Worm (Caenorhabditis elegans) whole organism, L4 larva: ENCODE data around the gene W02D7.11.

ENCODE experiments used
- F10B5.3 ChIP-seq: sonication (generic microtip); optimal IDR thresholded peaks from 2 replicates; lab custom pipeline; 2016; ENCODE audit warnings: mild to moderate bottlenecking, missing genetic modification characterization, missing compliant biosample characterization
- F37D6.2 ChIP-seq: sonication (generic microtip); optimal IDR thresholded peaks from 2 replicates; lab custom pipeline; 2016; ENCODE audit warnings: mild to moderate bottlenecking, missing genetic modification characterization, missing compliant biosample characterization
- R02D3.7 ChIP-seq: fragments of 150-350 bp; sonication (generic microtip); optimal IDR thresholded peaks from 3 replicates; lab custom pipeline; 2014; ENCODE audit warnings: missing biosample characterization, missing genetic modification characterization
- T26A8.4 ChIP-seq: fragments of 200-800 bp; sonication (Bioruptor generic); IDR thresholded peaks from 2 replicates; pipeline ENCODE4 v1.3.6; 2022; ENCODE audit warnings: missing genetic modification characterization, missing compliant biosample characterization
- Y48G9A.11 ChIP-seq: fragments of 200-800 bp; sonication (Bioruptor generic); IDR thresholded peaks from 2 replicates; pipeline ENCODE4 v1.3.6; 2022; ENCODE audit warnings: missing genetic modification reagents, missing genetic modification characterization, missing compliant biosample characterization
- Y75B8A.6 ChIP-seq: fragments of 200-800 bp; sonication (Bioruptor generic); IDR thresholded peaks from 2 replicates; pipeline ENCODE4 v1.3.6; 2022; ENCODE audit warnings: missing genetic modification reagents, missing genetic modification characterization, missing compliant biosample characterization
- aha-1 ChIP-seq: fragments of 150-350 bp; peaks from one replicate; lab custom pipeline; 2014; ENCODE audit warnings: missing biosample characterization, missing genetic modification characterization
- ama-1 ChIP-seq: fragments of 150-350 bp; optimal IDR thresholded peaks from 2 replicates; lab custom pipeline; 2014; ENCODE audit warnings: inconsistent platforms, mixed read lengths
- arid-1 ChIP-seq: fragments of 200-800 bp; sonication (Bioruptor generic); conservative IDR thresholded peaks from 2 replicates; pipeline ENCODE4 v1.3.6; 2022; ENCODE audit warnings: missing genetic modification reagents, missing genetic modification characterization, missing compliant biosample characterization
- attf-4 ChIP-seq: sonication (generic microtip); optimal IDR thresholded peaks from 3 replicates; lab custom pipeline; 2017; ENCODE audit warnings: missing biosample characterization, missing genetic modification characterization
- ceh-20 ChIP-seq: fragments of 200-800 bp; sonication (Bioruptor generic); IDR thresholded peaks from 2 replicates; pipeline ENCODE4 v1.3.6; 2022; ENCODE audit warnings: missing genetic modification reagents, missing genetic modification characterization, missing compliant biosample characterization
- ceh-44 ChIP-seq: fragments of 200-800 bp; sonication (Bioruptor generic); IDR thresholded peaks from 2 replicates; pipeline ENCODE4 v1.3.6; 2022; ENCODE audit warnings: missing genetic modification reagents, missing genetic modification characterization, missing compliant biosample characterization
- ceh-82 ChIP-seq: sonication (generic microtip); optimal IDR thresholded peaks from 2 replicates; lab custom pipeline; 2017; ENCODE audit warnings: missing biosample characterization, missing genetic modification characterization
- daf-16 ChIP-seq, 3 experiments: sonication (generic microtip); optimal IDR thresholded peaks; 2 replicates each; lab custom pipeline; 2016 to 2017; ENCODE audit warnings: missing genetic modification characterization in 3 of 3, missing genetic modification reagents in 3 of 3, mild to moderate bottlenecking in 2 of 3, missing compliant biosample characterization in 2 of 3, missing biosample characterization in 1 of 3, moderate library complexity in 1 of 3
- daf-19 ChIP-seq: fragments of 200-800 bp; sonication (Bioruptor generic); conservative IDR thresholded peaks from 2 replicates; pipeline ENCODE4 v1.3.6; 2022; ENCODE audit warnings: missing genetic modification characterization, missing compliant biosample characterization
- daf-8 ChIP-seq: fragments of 200-800 bp; sonication (Bioruptor generic); IDR thresholded peaks from 2 replicates; pipeline ENCODE4 v1.3.6; 2022; ENCODE audit warnings: missing genetic modification characterization, missing compliant biosample characterization
- dmd-8 ChIP-seq: fragments of 200-800 bp; sonication (Bioruptor generic); IDR thresholded peaks from 2 replicates; pipeline ENCODE4 v1.3.6; 2022; ENCODE audit warnings: missing genetic modification characterization, missing compliant biosample characterization
- duxl-1 ChIP-seq: sonication (generic microtip); optimal IDR thresholded peaks from 2 replicates; lab custom pipeline; 2016; ENCODE audit warnings: mild to moderate bottlenecking, missing genetic modification characterization, moderate library complexity, missing compliant biosample characterization; ENCODE audit not compliant: poor library complexity
- dve-1 ChIP-seq: sonication (generic microtip); optimal IDR thresholded peaks from 2 replicates; lab custom pipeline; 2017; ENCODE audit warnings: antibody characterized with exemption, mild to moderate bottlenecking, missing genetic modification characterization, missing compliant biosample characterization; ENCODE audit not compliant: insufficient read depth
- fkh-10 ChIP-seq: fragments of 150-350 bp; optimal IDR thresholded peaks from 2 replicates; lab custom pipeline; 2014; ENCODE audit warnings: missing biosample characterization, missing genetic modification reagents, missing genetic modification characterization
- gei-8 ChIP-seq: fragments of 200-800 bp; sonication (Bioruptor generic); optimal IDR thresholded peaks from 2 replicates; lab custom pipeline; 2018; ENCODE audit warnings: mild to moderate bottlenecking, missing genetic modification characterization, missing compliant biosample characterization
- hlh-30 ChIP-seq: sonication (generic microtip); optimal IDR thresholded peaks from 2 replicates; lab custom pipeline; 2017; ENCODE audit warnings: antibody characterized with exemption, mild to moderate bottlenecking, missing genetic modification characterization, missing compliant biosample characterization; ENCODE audit not compliant: insufficient read depth
- hmg-1.1 ChIP-seq: fragments of 200-800 bp; sonication (Bioruptor generic); IDR thresholded peaks from 2 replicates; pipeline ENCODE4 v1.3.6; 2022; ENCODE audit warnings: missing genetic modification reagents, missing genetic modification characterization, missing compliant biosample characterization
- lin-1 ChIP-seq: fragments of 200-800 bp; sonication (Bioruptor generic); IDR thresholded peaks from 2 replicates; pipeline ENCODE4 v1.3.6; 2022; ENCODE audit warnings: missing genetic modification reagents, missing genetic modification characterization, missing compliant biosample characterization
- lin-13 ChIP-seq: fragments of 150-350 bp; optimal IDR thresholded peaks from 2 replicates; lab custom pipeline; 2014; ENCODE audit warnings: missing biosample characterization, missing genetic modification reagents, missing genetic modification characterization
- lsy-2 ChIP-seq, 2 experiments: fragments of 150-350 bp in 1 of 2; sonication (generic microtip) in 1 of 2; optimal IDR thresholded peaks; 2 replicates each; lab custom pipeline; 2014 to 2017; ENCODE audit warnings: missing biosample characterization in 2 of 2, missing genetic modification characterization in 2 of 2
- mxl-3 ChIP-seq: fragments of 200-800 bp; sonication (Bioruptor generic); optimal IDR thresholded peaks from 2 replicates; lab custom pipeline; 2018; ENCODE audit warnings: mild to moderate bottlenecking, missing genetic modification characterization, missing compliant biosample characterization
- nhr-11 ChIP-seq: fragments of 150-350 bp; optimal IDR thresholded peaks from 2 replicates; lab custom pipeline; 2014; ENCODE audit warnings: missing biosample characterization, missing genetic modification characterization
- nhr-41 ChIP-seq: fragments of 200-800 bp; sonication (Bioruptor generic); IDR thresholded peaks from 2 replicates; pipeline ENCODE4 v1.3.6; 2022; ENCODE audit warnings: missing genetic modification reagents, missing genetic modification characterization, missing compliant biosample characterization
- nhr-42 ChIP-seq: fragments of 200-800 bp; sonication (Bioruptor generic); IDR thresholded peaks from 2 replicates; pipeline ENCODE4 v1.3.6; 2022; ENCODE audit warnings: missing genetic modification characterization, missing compliant biosample characterization
- nhr-48 ChIP-seq: sonication (generic microtip); optimal IDR thresholded peaks from 2 replicates; lab custom pipeline; 2016; ENCODE audit warnings: mild to moderate bottlenecking, missing genetic modification characterization, missing compliant biosample characterization
- nhr-77 ChIP-seq: fragments of 150-350 bp; optimal IDR thresholded peaks from 2 replicates; lab custom pipeline; 2014; ENCODE audit warnings: missing biosample characterization, missing genetic modification characterization
- rbr-2 ChIP-seq: sonication (generic microtip); optimal IDR thresholded peaks from 2 replicates; lab custom pipeline; 2016; ENCODE audit warnings: missing genotype, missing genetic modification characterization, missing compliant biosample characterization
- saeg-2 ChIP-seq: fragments of 200-800 bp; sonication (Bioruptor generic); IDR thresholded peaks from 2 replicates; pipeline ENCODE4 v1.3.6; 2022; ENCODE audit warnings: missing genetic modification reagents, missing genetic modification characterization, missing compliant biosample characterization
- snpc-1.2 ChIP-seq: fragments of 200-800 bp; sonication (Bioruptor generic); IDR thresholded peaks from 2 replicates; pipeline ENCODE4 v1.3.6; 2022; ENCODE audit warnings: missing genetic modification reagents, missing genetic modification characterization, missing compliant biosample characterization
- snpc-4 ChIP-seq: fragments of 150-350 bp; optimal IDR thresholded peaks from 2 replicates; lab custom pipeline; 2014; ENCODE audit warnings: missing biosample characterization, missing genetic modification characterization
- unc-130 ChIP-seq: sonication (generic microtip); optimal IDR thresholded peaks from 2 replicates; lab custom pipeline; 2016; ENCODE audit warnings: missing genetic modification reagents, missing genetic modification characterization, missing compliant biosample characterization
- unc-62 ChIP-seq, 3 experiments: fragments of 150-350 bp in 1 of 3; sonication (generic microtip); optimal IDR thresholded peaks in 2 of 3; peaks in 1 of 3; 1 replicate in 1 of 3; 2 replicates in 2 of 3; lab custom pipeline; 2014 to 2017; ENCODE audit warnings: missing biosample characterization in 3 of 3, missing genetic modification characterization in 3 of 3, missing genetic modification reagents in 3 of 3, missing genotype in 1 of 3
- vab-7 ChIP-seq: fragments of 200-800 bp; sonication (Bioruptor generic); IDR thresholded peaks from 2 replicates; pipeline ENCODE4 v1.3.6; 2022; ENCODE audit warnings: missing genetic modification reagents, missing genetic modification characterization, missing compliant biosample characterization
- zag-1 ChIP-seq: fragments of 150-350 bp; optimal IDR thresholded peaks from 2 replicates; lab custom pipeline; 2014; ENCODE audit warnings: missing biosample characterization, missing genetic modification characterization
- zfp-3 ChIP-seq: fragments of 200-800 bp; sonication (Bioruptor generic); conservative IDR thresholded peaks from 2 replicates; pipeline ENCODE4 v1.3.6; 2022; ENCODE audit warnings: missing genetic modification reagents, missing genetic modification characterization, missing compliant biosample characterization
- zip-11 ChIP-seq: fragments of 200-800 bp; sonication (Bioruptor generic); IDR thresholded peaks from 2 replicates; pipeline ENCODE4 v1.3.6; 2022; ENCODE audit warnings: missing genetic modification characterization, missing compliant biosample characterization

W02D7.11 gene

DNA sequence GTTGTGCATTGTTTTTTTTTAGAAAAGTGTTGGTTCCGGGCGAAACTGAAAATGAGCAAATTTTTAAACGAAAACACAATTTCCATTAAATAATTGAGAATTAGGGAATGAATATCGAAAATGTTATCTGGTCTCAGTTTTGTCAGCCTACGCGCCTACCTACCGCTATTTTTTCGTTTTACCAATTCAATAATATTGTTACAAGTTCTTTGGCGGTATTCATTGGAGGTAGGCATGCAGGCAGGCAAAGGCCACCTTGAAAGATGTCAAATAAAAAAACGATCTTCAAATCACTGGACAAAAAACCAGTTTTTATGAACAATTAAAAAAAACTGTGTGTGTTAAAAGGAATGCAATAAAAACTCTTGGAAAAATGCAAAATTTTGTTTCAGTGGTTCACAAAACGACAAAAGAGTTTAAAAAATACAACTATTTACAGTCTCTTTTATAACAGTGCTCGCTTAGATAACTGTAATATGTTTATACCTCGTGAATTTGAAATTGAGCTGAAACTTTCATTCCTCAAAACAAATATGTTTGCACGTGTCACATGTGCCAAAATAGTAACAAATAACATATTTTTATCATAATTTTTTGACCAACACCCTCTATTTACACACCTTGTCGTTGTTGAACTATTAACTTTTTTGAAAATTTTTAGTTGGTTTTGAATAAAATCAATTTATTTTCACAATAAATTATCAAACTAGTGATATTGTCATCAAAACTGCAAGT lies at the start of gene W02D7.11:
W02D7.11 (minus strand) TSS at position 51 of the 735 bp plus-strand sequence.
- no peak for TF ChIP-seq Y75B8A.6
- no peak for TF ChIP-seq attf-4
- no peak for TF ChIP-seq ceh-44
- no peak for TF ChIP-seq daf-16 (GFP tag; optimal IDR thresholded peaks at IDR 0.05; lab: Kevin White, UChicago)
- peak; percentile 66 for TF ChIP-seq daf-16 (tag; optimal IDR thresholded peaks at IDR 0.05; lab: Kevin White, UChicago)
- TF ChIP-seq daf-8, result no peak
- TF ChIP-seq nhr-11 (tag; lab: Kevin White, UChicago), result no peak
- no peak for TF ChIP-seq saeg-2 (GFP tag; lab: Robert Waterston, UW)
- peak; percentile 5 for TF ChIP-seq dve-1 (tag; lab: Kevin White, UChicago)

DNA sequence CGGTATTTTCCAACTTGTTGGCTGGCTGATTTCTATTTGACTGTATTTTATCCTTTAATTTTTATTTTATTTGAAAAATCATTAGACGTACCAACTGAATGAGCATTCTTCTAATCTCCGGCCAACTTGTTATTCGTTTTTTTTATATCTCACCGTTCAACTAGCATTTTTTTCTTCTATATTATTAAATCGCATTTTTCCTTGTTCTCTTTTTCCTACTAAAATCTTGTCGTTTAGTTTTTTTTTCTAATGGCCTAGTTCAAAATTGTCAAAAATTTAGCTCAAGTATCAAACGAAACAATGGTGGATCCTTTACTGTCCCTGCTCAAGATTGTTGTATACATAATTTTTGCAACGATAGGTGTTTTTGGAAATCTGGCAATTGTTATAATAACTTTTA lies 47.1 kb upstream of the W02D7.11 start, which contains the start of gene srsx-22:
srsx-22 (plus strand) TSS at position 301 of the 400 bp plus-strand sequence.
- TF ChIP-seq R02D3.7 (tag; lab: Kevin White, UChicago), result no peak

DNA sequence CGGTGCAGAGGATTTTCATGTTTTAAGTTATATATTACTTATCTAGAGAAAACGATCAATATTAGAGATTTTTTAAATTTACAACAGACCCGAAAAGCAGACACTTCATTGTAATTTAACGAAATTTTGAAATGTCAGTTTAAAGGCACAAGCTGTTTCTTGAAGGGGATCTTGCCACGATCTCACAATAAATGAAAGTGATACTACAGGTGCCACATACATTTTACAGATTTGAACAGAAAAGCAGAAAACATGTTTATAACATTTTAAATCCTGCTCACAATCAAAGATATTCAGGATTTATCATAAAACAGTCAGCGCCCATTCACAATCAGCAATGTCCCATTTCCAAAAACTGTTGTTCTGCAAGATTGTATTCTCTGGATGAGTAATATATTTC lies 45.6 kb upstream of the W02D7.11 start:
- TF ChIP-seq aha-1 (tag; lab: Kevin White, UChicago) (peak; percentile 94), F10B5.3 (tag; lab: Kevin White, UChicago) (no peak)

DNA sequence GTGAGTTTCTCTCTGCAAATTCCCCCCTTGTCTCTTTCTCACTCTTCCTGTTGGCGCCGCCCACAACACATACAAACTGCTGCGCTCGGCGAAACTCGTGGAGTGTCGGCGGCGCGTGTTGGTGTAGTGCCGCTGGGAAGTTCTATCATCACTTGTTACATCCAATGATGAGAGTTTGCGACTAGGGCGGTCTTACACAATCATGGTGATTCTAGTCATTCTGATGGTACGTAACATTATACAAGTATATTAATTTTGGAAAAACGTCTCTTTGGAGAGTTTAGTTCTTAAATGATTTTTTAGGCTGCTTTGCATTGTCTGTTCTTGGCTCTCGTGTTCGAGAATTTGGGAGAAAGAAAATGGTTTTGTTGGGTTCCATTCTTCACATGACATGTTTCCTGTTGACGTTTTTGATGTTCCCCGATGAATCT lies 44.7 kb upstream of the W02D7.11 start:
- TF ChIP-seq lin-13 (GFP tag; lab: Kevin White, UChicago), result peak; percentile 78
- TF ChIP-seq hlh-30 (tag; lab: Kevin White, UChicago), result peak; percentile 74
- TF ChIP-seq unc-130 (GFP tag; lab: Kevin White, UChicago), result peak; percentile 80
- peak; percentile 57 to 75 for TF ChIP-seq lsy-2 (tag; optimal IDR thresholded peaks at IDR 0.05; lab: Kevin White, UChicago)
- peak; percentile 79 for TF ChIP-seq mxl-3
- no peak for TF ChIP-seq ceh-44
- TF ChIP-seq rbr-2 (tag; lab: Kevin White, UChicago), result peak; percentile 80
- peak; percentile 87 for TF ChIP-seq hmg-1.1 (GFP tag; lab: Robert Waterston, UW)
- peak; percentile 89 for TF ChIP-seq nhr-48
- TF ChIP-seq F37D6.2 (tag; lab: Kevin White, UChicago), result peak; percentile 6
- peak; percentile 62 for TF ChIP-seq dmd-8 (GFP tag; lab: Robert Waterston, UW)
- TF ChIP-seq zip-11 (GFP tag; lab: Robert Waterston, UW), result no peak
- 0 out of 2 replicates have a peak, but pooled peaks have one; percentile 47 for TF ChIP-seq nhr-41 (GFP tag; lab: Robert Waterston, UW)
- peak; percentile 71 for TF ChIP-seq Y48G9A.11 (GFP tag; lab: Robert Waterston, UW)
- TF ChIP-seq daf-8, result no peak
- TF ChIP-seq snpc-1.2 (GFP tag; lab: Robert Waterston, UW), result peak; percentile 94
- peak; percentile 95 for TF ChIP-seq duxl-1 (tag; lab: Kevin White, UChicago)
- no peak for TF ChIP-seq zag-1 (tag; lab: Kevin White, UChicago)
- peak; percentile 88; the same call in 1 of the 2 replicates for TF ChIP-seq lin-1 (GFP tag; lab: Robert Waterston, UW)
- TF ChIP-seq T26A8.4 (GFP tag; lab: Robert Waterston, UW), result peak; percentile 92
- no peak for TF ChIP-seq zfp-3 (GFP tag; lab: Robert Waterston, UW)
- no peak; the same call in 1 of the 2 replicates for TF ChIP-seq vab-7 (GFP tag; lab: Robert Waterston, UW)
- no peak for TF ChIP-seq ceh-82
- TF ChIP-seq nhr-42 (GFP tag; lab: Robert Waterston, UW), result 0 out of 2 replicates have a peak, but pooled peaks have one; percentile 71
- TF ChIP-seq aha-1 (tag; lab: Kevin White, UChicago), result peak; percentile 76
- TF ChIP-seq nhr-77 (tag; lab: Kevin White, UChicago), result no peak
- peak; percentile 96 for TF ChIP-seq dve-1 (tag; lab: Kevin White, UChicago)
- TF ChIP-seq fkh-10 (GFP tag; lab: Kevin White, UChicago), result no peak
- 0 out of 2 replicates have a peak, but pooled peaks have one; percentile 42 for TF ChIP-seq ceh-20 (GFP tag; lab: Robert Waterston, UW)
- TF ChIP-seq arid-1, result peak; percentile 70
- no peak for TF ChIP-seq unc-62 (GFP tag; optimal IDR thresholded peaks at IDR 0.05 in 1 of 2; lab: Kevin White, UChicago)
- no peak for TF ChIP-seq unc-62 (tag; optimal IDR thresholded peaks at IDR 0.05; lab: Kevin White, UChicago)
- TF ChIP-seq snpc-4, result peak; percentile 95
- peak; percentile 98 for TF ChIP-seq ama-1
- 0 out of 2 replicates have a peak, but pooled peaks have one; percentile 7 for TF ChIP-seq daf-19 (GFP tag; lab: Robert Waterston, UW)
- TF ChIP-seq gei-8 (GFP tag; lab: Kevin White, UChicago), result peak; percentile 54
